Worm (Caenorhabditis elegans) whole organism, L3 larva: Measurements from ENCODE around the gene F07B10.7.

Experiments
- R02D3.7 ChIP-seq: fragments of 150-350 bp; optimal IDR thresholded peaks from 2 replicates; lab custom pipeline; 2014; ENCODE audit warnings: missing biosample characterization, missing genetic modification characterization
- ceh-9 ChIP-seq: sonication (generic microtip); optimal IDR thresholded peaks from 2 replicates; lab custom pipeline; 2018; ENCODE audit warnings: missing biosample characterization, missing genetic modification characterization
- nhr-77 ChIP-seq: fragments of 150-350 bp; optimal IDR thresholded peaks from 2 replicates; lab custom pipeline; 2014; ENCODE audit warnings: missing biosample characterization, missing genetic modification characterization
- skn-1 ChIP-seq: fragments of 150-350 bp; optimal IDR thresholded peaks from 2 replicates; lab custom pipeline; 2014; ENCODE audit warnings: missing biosample characterization, missing genetic modification characterization
- snpc-4 ChIP-seq: fragments of 150-350 bp; optimal IDR thresholded peaks from 2 replicates; lab custom pipeline; 2014; ENCODE audit warnings: missing biosample characterization, missing genetic modification characterization

- TF ChIP-seq snpc-4 (tag; lab: Kevin White, UChicago) (no peak), skn-1 (tag; lab: Kevin White, UChicago) (no peak), nhr-77 (tag; lab: Kevin White, UChicago) (no peak), R02D3.7 (tag; lab: Kevin White, UChicago) (no peak), ceh-9 (tag; lab: Kevin White, UChicago) (no peak)
Measured at ce11 chrV:11294393-11294792, 33.9 kb upstream of the F07B10.7 start, which contains the start of gene T03F7.6.
